Worm (Caenorhabditis elegans) whole organism, dauer: Measurements from ENCODE around the gene dyf-4.

Experiments used
- unc-62 ChIP-seq: sonication (generic microtip); optimal IDR thresholded peaks from 2 replicates; lab custom pipeline; 2017; ENCODE audit warnings: missing biosample characterization, missing genetic modification reagents, missing genetic modification characterization

dyf-4 gene

ce11 chrV:12525526-12525925 lies at the start of gene dyf-4:
Gene dyf-4 (minus strand): TSS chrV:12525738.
- no peak for TF ChIP-seq unc-62 (GFP tag; lab: Kevin White, UChicago)

ce11 chrV:12570271-12570670 lies 44.7 kb upstream of the dyf-4 start:
- TF ChIP-seq unc-62 (GFP tag; lab: Kevin White, UChicago): no peak

ce11 chrV:12567850-12568249 lies 42.3 kb upstream of the dyf-4 start, which contains the start of gene E02A10.4:
Gene E02A10.4 (minus strand): TSS chrV:12567950.
- TF ChIP-seq unc-62 (GFP tag; lab: Kevin White, UChicago): no peak

- TF ChIP-seq unc-62 (GFP tag; lab: Kevin White, UChicago): no peak
Observed at ce11 chrV:12567312-12567711, 41.8 kb upstream of the dyf-4 start.

- no peak for TF ChIP-seq unc-62 (GFP tag; lab: Kevin White, UChicago)
Observed at ce11 chrV:12564902-12565301, 39.4 kb upstream of the dyf-4 start.

- no peak for TF ChIP-seq unc-62 (GFP tag; lab: Kevin White, UChicago)
Observed at ce11 chrV:12563187-12563586, 37.6 kb upstream of the dyf-4 start, which contains the start of gene mrps-5. Gene mrps-5 (plus strand): TSS chrV:12563487.

ce11 chrV:12560328-12560782 lies 34.8 kb upstream of the dyf-4 start, which contains the start of gene sel-1:
Gene sel-1 (plus strand): TSS chrV:12560732.
- no peak for TF ChIP-seq unc-62 (GFP tag; lab: Kevin White, UChicago)

- no peak for TF ChIP-seq unc-62 (GFP tag; lab: Kevin White, UChicago)
Observed at ce11 chrV:12556904-12557303, 31.4 kb upstream of the dyf-4 start.

ce11 chrV:12555872-12556271 lies 30.3 kb upstream of the dyf-4 start:
- TF ChIP-seq unc-62 (GFP tag; lab: Kevin White, UChicago): no peak

- TF ChIP-seq unc-62 (GFP tag; lab: Kevin White, UChicago): no peak
Observed at ce11 chrV:12554172-12555031, 28.9 kb upstream of the dyf-4 start.

ce11 chrV:12553286-12553725 lies 27.8 kb upstream of the dyf-4 start:
- TF ChIP-seq unc-62 (GFP tag; lab: Kevin White, UChicago): no peak

- no peak for TF ChIP-seq unc-62 (GFP tag; lab: Kevin White, UChicago)
Observed at ce11 chrV:12552671-12553212, 27.2 kb upstream of the dyf-4 start, which contains the start of gene F45D3.4. Gene F45D3.4 (minus strand): TSS chrV:12553191.

ce11 chrV:12551638-12552478 lies 26.3 kb upstream of the dyf-4 start:
- no peak for TF ChIP-seq unc-62 (GFP tag; lab: Kevin White, UChicago)

- TF ChIP-seq unc-62 (GFP tag; lab: Kevin White, UChicago): no peak
Observed at ce11 chrV:12550755-12551154, 25.2 kb upstream of the dyf-4 start.

- TF ChIP-seq unc-62 (GFP tag; lab: Kevin White, UChicago): no peak
Observed at ce11 chrV:12550036-12550626, 24.6 kb upstream of the dyf-4 start, which contains the start of gene F45D3.3. Gene F45D3.3 (minus strand): TSS chrV:12550385.
